Worm (Caenorhabditis elegans) whole organism, late embryonic: Measurements from ENCODE around the gene srr-10.
A peak's percentile ranks its signal among the peaks of the same experiment; 100 is the strongest.

Experiments
- C08G9.2 ChIP-seq: sonication (generic microtip); optimal IDR thresholded peaks from 2 replicates; lab custom pipeline; 2016; ENCODE audit warnings: mild to moderate bottlenecking, missing genetic modification characterization, moderate library complexity, missing compliant biosample characterization
- F13H6.1 ChIP-seq: sonication (generic microtip); optimal IDR thresholded peaks from 2 replicates; lab custom pipeline; 2016; ENCODE audit warnings: missing genetic modification characterization, missing compliant biosample characterization
- K02D7.2 ChIP-seq: sonication (generic microtip); optimal IDR thresholded peaks from 2 replicates; lab custom pipeline; 2017; ENCODE audit warnings: mild to moderate bottlenecking, missing genetic modification characterization, missing compliant biosample characterization
- K09A11.1 ChIP-seq: sonication (generic microtip); optimal IDR thresholded peaks from 2 replicates; lab custom pipeline; 2017; ENCODE audit warnings: antibody characterized with exemption, mild to moderate bottlenecking, missing genetic modification characterization, missing compliant biosample characterization; ENCODE audit not compliant: insufficient read depth
- T23F11.4 ChIP-seq: fragments of 200-800 bp; sonication (Bioruptor generic); optimal IDR thresholded peaks from 2 replicates; lab custom pipeline; 2018; ENCODE audit warnings: mild to moderate bottlenecking, missing genetic modification characterization, missing compliant biosample characterization
- Y22D7AL.16 ChIP-seq: sonication (generic microtip); optimal IDR thresholded peaks from 2 replicates; lab custom pipeline; 2016; ENCODE audit warnings: missing genetic modification characterization, missing compliant biosample characterization
- ama-1 ChIP-seq: fragments of 150-350 bp; optimal IDR thresholded peaks from 2 replicates; lab custom pipeline; 2014
- ceh-14 ChIP-seq: sonication (generic microtip); optimal IDR thresholded peaks from 2 replicates; lab custom pipeline; 2016; ENCODE audit warnings: missing genotype, missing genetic modification characterization, missing compliant biosample characterization
- ceh-18 ChIP-seq: sonication (generic microtip); optimal IDR thresholded peaks from 2 replicates; lab custom pipeline; 2016; ENCODE audit warnings: missing genetic modification characterization, missing compliant biosample characterization
- ceh-19 ChIP-seq: fragments of 200-800 bp; sonication (Bioruptor generic); optimal IDR thresholded peaks from 2 replicates; lab custom pipeline; 2018; ENCODE audit warnings: mild to moderate bottlenecking, missing genetic modification characterization, missing compliant biosample characterization
- ceh-2 ChIP-seq: sonication (generic microtip); optimal IDR thresholded peaks from 2 replicates; lab custom pipeline; 2016; ENCODE audit warnings: missing genotype, missing genetic modification characterization, missing compliant biosample characterization
- ceh-22 ChIP-seq: sonication (generic microtip); optimal IDR thresholded peaks from 2 replicates; lab custom pipeline; 2017; ENCODE audit warnings: missing biosample characterization, missing genetic modification characterization
- ceh-31 ChIP-seq: sonication (generic microtip); optimal IDR thresholded peaks from 2 replicates; lab custom pipeline; 2016; ENCODE audit warnings: missing genetic modification characterization, missing compliant biosample characterization
- ceh-34 ChIP-seq: sonication (generic microtip); optimal IDR thresholded peaks from 2 replicates; lab custom pipeline; 2016; ENCODE audit warnings: mild to moderate bottlenecking, missing genetic modification characterization, missing compliant biosample characterization
- ceh-45 ChIP-seq: fragments of 200-800 bp; sonication (Bioruptor generic); IDR thresholded peaks from 2 replicates; pipeline ENCODE4 v1.3.6; 2022; ENCODE audit warnings: missing genetic modification reagents, missing genetic modification characterization, missing compliant biosample characterization
- ceh-6 ChIP-seq: fragments of 200-800 bp; sonication (Bioruptor generic); optimal IDR thresholded peaks from 2 replicates; lab custom pipeline; 2018; ENCODE audit warnings: mild to moderate bottlenecking, missing genetic modification characterization, missing compliant biosample characterization
- ceh-9 ChIP-seq: sonication (generic microtip); optimal IDR thresholded peaks from 2 replicates; lab custom pipeline; 2016; ENCODE audit warnings: mild to moderate bottlenecking, missing genetic modification characterization, inconsistent platforms, missing compliant biosample characterization
- che-1 ChIP-seq: sonication (generic microtip); optimal IDR thresholded peaks from 2 replicates; lab custom pipeline; 2016; ENCODE audit warnings: mild to moderate bottlenecking, missing genetic modification characterization, missing compliant biosample characterization
- dmd-4 ChIP-seq: sonication (generic microtip); optimal IDR thresholded peaks from 2 replicates; lab custom pipeline; 2016; ENCODE audit warnings: borderline replicate concordance, missing genetic modification characterization, missing compliant biosample characterization
- dve-1 ChIP-seq: sonication (generic microtip); optimal IDR thresholded peaks from 2 replicates; lab custom pipeline; 2017; ENCODE audit warnings: antibody characterized with exemption, mild to moderate bottlenecking, missing genetic modification characterization, missing compliant biosample characterization
- elt-2 ChIP-seq: sonication (generic microtip); optimal IDR thresholded peaks from 2 replicates; lab custom pipeline; 2016; ENCODE audit warnings: missing genetic modification reagents, missing genetic modification characterization, missing compliant biosample characterization
- elt-4 ChIP-seq: sonication (generic microtip); optimal IDR thresholded peaks from 2 replicates; lab custom pipeline; 2016; ENCODE audit warnings: missing genetic modification characterization, missing compliant biosample characterization
- ets-4 ChIP-seq: sonication (generic microtip); optimal IDR thresholded peaks from 2 replicates; lab custom pipeline; 2016; ENCODE audit warnings: missing genetic modification characterization, missing compliant biosample characterization
- eyg-1 ChIP-seq: sonication (generic microtip); optimal IDR thresholded peaks from 2 replicates; lab custom pipeline; 2016; ENCODE audit warnings: missing genotype, missing genetic modification characterization, missing compliant biosample characterization
- fax-1 ChIP-seq: sonication (generic microtip); optimal IDR thresholded peaks from 2 replicates; lab custom pipeline; 2016; ENCODE audit warnings: missing genotype, missing genetic modification characterization, missing compliant biosample characterization
- fkh-6 ChIP-seq: sonication (generic microtip); optimal IDR thresholded peaks from 2 replicates; lab custom pipeline; 2016; ENCODE audit warnings: missing genetic modification characterization, missing compliant biosample characterization
- hlh-13 ChIP-seq: fragments of 200-800 bp; sonication (Bioruptor generic); optimal IDR thresholded peaks from 2 replicates; lab custom pipeline; 2018; ENCODE audit warnings: mild to moderate bottlenecking, missing genetic modification characterization, missing compliant biosample characterization
- hlh-15 ChIP-seq: sonication (generic microtip); optimal IDR thresholded peaks from 2 replicates; lab custom pipeline; 2016; ENCODE audit warnings: missing genetic modification characterization, missing compliant biosample characterization
- lim-6 ChIP-seq: sonication (generic microtip); optimal IDR thresholded peaks from 2 replicates; lab custom pipeline; 2016; ENCODE audit warnings: missing genetic modification characterization, missing compliant biosample characterization
- lin-11 ChIP-seq: fragments of 200-800 bp; sonication (Bioruptor generic); optimal IDR thresholded peaks from 2 replicates; lab custom pipeline; 2018; ENCODE audit warnings: mild to moderate bottlenecking, missing genetic modification characterization, missing compliant biosample characterization
- madf-2 ChIP-seq: sonication (generic microtip); optimal IDR thresholded peaks from 2 replicates; lab custom pipeline; 2017; ENCODE audit warnings: missing genetic modification characterization, missing compliant biosample characterization
- nfya-1 ChIP-seq: sonication (generic microtip); optimal IDR thresholded peaks from 2 replicates; lab custom pipeline; 2017; ENCODE audit warnings: missing genetic modification characterization, mild to moderate bottlenecking, missing compliant biosample characterization, antibody characterized with exemption, moderate library complexity
- nhr-11 ChIP-seq: fragments of 150-350 bp; optimal IDR thresholded peaks from 2 replicates; lab custom pipeline; 2014; ENCODE audit warnings: missing biosample characterization, missing genetic modification characterization
- npax-4 ChIP-seq: sonication (generic microtip); optimal IDR thresholded peaks from 2 replicates; lab custom pipeline; 2016; ENCODE audit warnings: missing genetic modification characterization, missing compliant biosample characterization
- odd-2 ChIP-seq: sonication (generic microtip); optimal IDR thresholded peaks from 2 replicates; lab custom pipeline; 2017; ENCODE audit warnings: antibody characterized with exemption, mild to moderate bottlenecking, missing genetic modification characterization, missing compliant biosample characterization
- pag-3 ChIP-seq: sonication (generic microtip); optimal IDR thresholded peaks from 2 replicates; lab custom pipeline; 2016; ENCODE audit warnings: missing compliant biosample characterization, missing genetic modification characterization, borderline replicate concordance
- pha-2 ChIP-seq: sonication (generic microtip); optimal IDR thresholded peaks from 2 replicates; lab custom pipeline; 2017; ENCODE audit warnings: mild to moderate bottlenecking, missing genetic modification characterization, missing compliant biosample characterization
- pros-1 ChIP-seq: fragments of 150-350 bp; optimal IDR thresholded peaks from 2 replicates; lab custom pipeline; 2014; ENCODE audit warnings: missing biosample characterization, missing genetic modification reagents, missing genetic modification characterization
- ref-2 ChIP-seq: sonication (generic microtip); optimal IDR thresholded peaks from 2 replicates; lab custom pipeline; 2016; ENCODE audit warnings: missing genetic modification characterization, missing compliant biosample characterization
- sdc-2 ChIP-seq: sonication (generic microtip); optimal IDR thresholded peaks from 2 replicates; lab custom pipeline; 2016; ENCODE audit warnings: missing genotype, missing genetic modification characterization, missing compliant biosample characterization
- sox-2 ChIP-seq: fragments of 200-800 bp; sonication (Bioruptor generic); IDR thresholded peaks from 2 replicates; pipeline ENCODE4 v1.3.6; 2022; ENCODE audit warnings: missing genetic modification reagents, missing genetic modification characterization, missing compliant biosample characterization
- sox-4 ChIP-seq: sonication (generic microtip); optimal IDR thresholded peaks from 2 replicates; lab custom pipeline; 2017; ENCODE audit warnings: mild to moderate bottlenecking, missing genetic modification characterization, inconsistent platforms, missing compliant biosample characterization
- syd-9 ChIP-seq: sonication (generic microtip); optimal IDR thresholded peaks from 2 replicates; lab custom pipeline; 2016; ENCODE audit warnings: mild to moderate bottlenecking, missing genetic modification characterization, moderate library complexity, missing compliant biosample characterization
- tbx-2 ChIP-seq: sonication (generic microtip); optimal IDR thresholded peaks from 2 replicates; lab custom pipeline; 2016; ENCODE audit warnings: missing genetic modification characterization, missing compliant biosample characterization
- tbx-7 ChIP-seq: sonication (generic microtip); optimal IDR thresholded peaks from 2 replicates; lab custom pipeline; 2016; ENCODE audit warnings: missing genotype, missing genetic modification characterization, missing compliant biosample characterization
- ttx-3 ChIP-seq: sonication (generic microtip); optimal IDR thresholded peaks from 2 replicates; lab custom pipeline; 2016; ENCODE audit warnings: missing genetic modification reagents, missing genetic modification characterization, missing compliant biosample characterization
- unc-3 ChIP-seq, 2 experiments: fragments of 200-800 bp in 1 of 2; sonication (Bioruptor generic) in 1 of 2; sonication (generic microtip) in 1 of 2; conservative IDR thresholded peaks in 1 of 2; optimal IDR thresholded peaks in 1 of 2; 2 replicates each; pipeline versions ENCODE4 v1.3.6 to Lab custom; 2016 to 2022; ENCODE audit warnings: missing compliant biosample characterization in 2 of 2, missing genetic modification characterization in 2 of 2, missing genetic modification reagents in 1 of 2
- unc-42 ChIP-seq: sonication (generic microtip); optimal IDR thresholded peaks from 2 replicates; lab custom pipeline; 2016; ENCODE audit warnings: missing genotype, missing genetic modification characterization, missing compliant biosample characterization
- unc-55 ChIP-seq: sonication (generic microtip); optimal IDR thresholded peaks from 2 replicates; lab custom pipeline; 2017; ENCODE audit warnings: missing biosample characterization, missing genetic modification reagents, missing genetic modification characterization
- unc-86 ChIP-seq: sonication (generic microtip); optimal IDR thresholded peaks from 2 replicates; lab custom pipeline; 2016; ENCODE audit warnings: missing genetic modification characterization, missing compliant biosample characterization
- zip-5 ChIP-seq: sonication (generic microtip); optimal IDR thresholded peaks from 2 replicates; lab custom pipeline; 2016; ENCODE audit warnings: missing genetic modification characterization, missing compliant biosample characterization
- ztf-16 ChIP-seq: sonication (generic microtip); optimal IDR thresholded peaks from 2 replicates; lab custom pipeline; 2017; ENCODE audit warnings: missing genetic modification characterization, missing compliant biosample characterization

The srr-10 gene

DNA sequence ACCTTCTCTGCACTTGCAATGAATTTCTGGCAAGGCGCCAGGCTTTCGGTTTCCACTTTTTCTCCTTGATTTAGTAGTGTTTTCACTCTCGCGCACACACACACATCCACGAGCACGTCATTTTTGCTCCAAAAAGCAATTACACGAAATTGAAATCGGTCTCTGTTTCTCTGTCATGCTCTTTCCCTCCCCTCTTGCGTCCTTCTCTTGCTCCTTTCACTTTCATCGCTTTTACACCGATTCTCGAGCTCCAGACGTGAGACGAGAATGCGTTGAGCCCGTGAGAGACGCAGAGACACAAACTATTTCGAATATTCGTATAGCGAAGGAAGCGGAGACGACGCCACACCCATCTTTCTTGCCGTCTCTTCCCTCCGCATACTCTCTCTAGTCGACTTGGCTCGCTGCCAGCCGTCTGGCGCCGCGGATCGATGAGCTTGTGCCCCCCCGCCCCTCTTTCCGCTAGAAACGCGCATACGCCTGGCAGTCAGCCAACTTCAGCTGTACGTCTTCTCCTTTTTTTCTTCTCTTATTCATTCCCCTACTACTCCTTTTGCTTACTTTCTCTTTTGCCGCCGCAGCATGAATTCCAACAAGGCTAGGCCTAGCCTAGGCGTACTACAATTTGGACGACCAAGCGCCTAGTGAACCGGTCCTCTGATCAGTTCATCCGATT, 7.3 kb upstream of the srr-10 start:
- TF ChIP-seq unc-3 (GFP tag; conservative IDR thresholded peaks at IDR 0.05; lab: Robert Waterston, UW), result no peak
- peak; percentile 51 for TF ChIP-seq unc-3 (tag; optimal IDR thresholded peaks at IDR 0.05; lab: Kevin White, UChicago)
- no peak for TF ChIP-seq zip-5 (tag; lab: Kevin White, UChicago)
- TF ChIP-seq npax-4 (tag; lab: Kevin White, UChicago), result no peak
- no peak for TF ChIP-seq ets-4
- no peak for TF ChIP-seq pros-1
- TF ChIP-seq K02D7.2 (tag; lab: Kevin White, UChicago), result no peak
- TF ChIP-seq fax-1, result no peak
- peak; percentile 11 for TF ChIP-seq ref-2
- TF ChIP-seq Y22D7AL.16 (tag; lab: Kevin White, UChicago), result no peak
- TF ChIP-seq lin-11 (tag; lab: Kevin White, UChicago), result no peak
- no peak for TF ChIP-seq odd-2 (tag; lab: Kevin White, UChicago)
- TF ChIP-seq eyg-1 (tag; lab: Kevin White, UChicago), result no peak
- TF ChIP-seq hlh-15 (tag; lab: Kevin White, UChicago), result no peak
- peak; percentile 17 for TF ChIP-seq dmd-4 (tag; lab: Kevin White, UChicago)
- no peak for TF ChIP-seq ceh-45 (GFP tag; lab: Robert Waterston, UW)
- peak; percentile 29 for TF ChIP-seq hlh-13
- peak; percentile 47 for TF ChIP-seq ceh-19 (GFP tag; lab: Kevin White, UChicago)
- no peak for TF ChIP-seq elt-4 (tag; lab: Kevin White, UChicago)
- TF ChIP-seq ceh-9 (tag; lab: Kevin White, UChicago), result no peak
- peak; percentile 0 for TF ChIP-seq ceh-2 (tag; lab: Kevin White, UChicago)
- peak; percentile 92 for TF ChIP-seq ceh-14 (tag; lab: Kevin White, UChicago)
- peak; percentile 77 for TF ChIP-seq ceh-31
- TF ChIP-seq unc-42 (tag; lab: Kevin White, UChicago), result peak; percentile 95
- no peak for TF ChIP-seq tbx-7 (tag; lab: Kevin White, UChicago)
- TF ChIP-seq ceh-22 (tag; lab: Kevin White, UChicago), result no peak
- peak; percentile 19 for TF ChIP-seq T23F11.4 (GFP tag; lab: Kevin White, UChicago)
- no peak for TF ChIP-seq ama-1 (lab: Kevin White, UChicago)
- TF ChIP-seq ztf-16 (tag; lab: Kevin White, UChicago), result no peak
- TF ChIP-seq fkh-6, result no peak
- no peak for TF ChIP-seq elt-2 (tag; lab: Kevin White, UChicago)
- TF ChIP-seq sdc-2, result no peak
- no peak for TF ChIP-seq C08G9.2 (tag; lab: Kevin White, UChicago)
- peak; percentile 58 for TF ChIP-seq syd-9 (tag; lab: Kevin White, UChicago)
- TF ChIP-seq nfya-1 (tag; lab: Kevin White, UChicago), result peak; percentile 82
- TF ChIP-seq F13H6.1 (tag; lab: Kevin White, UChicago), result no peak
- TF ChIP-seq unc-86 (tag; lab: Kevin White, UChicago), result no peak
- TF ChIP-seq ttx-3 (tag; lab: Kevin White, UChicago), result no peak
- TF ChIP-seq pha-2 (tag; lab: Kevin White, UChicago), result no peak
- TF ChIP-seq sox-4 (tag; lab: Kevin White, UChicago), result no peak
- TF ChIP-seq ceh-18, result peak; percentile 97
- no peak for TF ChIP-seq K09A11.1 (tag; lab: Kevin White, UChicago)
- TF ChIP-seq tbx-2, result peak; percentile 57
- TF ChIP-seq nhr-11, result no peak
- TF ChIP-seq sox-2 (GFP tag; lab: Robert Waterston, UW), result no peak
- peak; percentile 87 for TF ChIP-seq lim-6 (tag; lab: Kevin White, UChicago)
- peak; percentile 20 for TF ChIP-seq unc-55 (GFP tag; lab: Kevin White, UChicago)
- TF ChIP-seq che-1 (tag; lab: Kevin White, UChicago), result no peak
- TF ChIP-seq ceh-6 (GFP tag; lab: Kevin White, UChicago), result no peak
- TF ChIP-seq pag-3 (tag; lab: Kevin White, UChicago), result no peak
- peak; percentile 32 for TF ChIP-seq dve-1 (tag; lab: Kevin White, UChicago)
- TF ChIP-seq ceh-34 (tag; lab: Kevin White, UChicago), result peak; percentile 84
- TF ChIP-seq madf-2 (tag; lab: Kevin White, UChicago), result no peak
